Fruit fly (Drosophila melanogaster) whole organism, embryonic: Measurements from ENCODE around the gene CG33489.

Experiments used
- Abd-B ChIP-seq: fragments of 200-800 bp; sonication (Bioruptor generic); optimal IDR thresholded peaks from 2 replicates; lab custom pipeline; 2018; ENCODE audit warnings: missing biosample characterization, mild to moderate bottlenecking, missing genetic modification characterization, moderate library complexity
- Ada2b ChIP-seq: fragments of 200-800 bp; sonication (Bioruptor generic); IDR thresholded peaks from 2 replicates; pipeline ENCODE4 v1.3.6; 2022; ENCODE audit warnings: missing biosample characterization, missing genetic modification characterization
- Atf3 ChIP-seq: fragments of 200-800 bp; sonication (Bioruptor generic); optimal IDR thresholded peaks from 3 replicates; lab custom pipeline; 2016; ENCODE audit warnings: missing biosample characterization, missing genetic modification characterization
- CG11247 ChIP-seq: fragments of 200-800 bp; sonication (Bioruptor generic); IDR thresholded peaks from 2 replicates; pipeline ENCODE4 v1.3.6; 2022; ENCODE audit warnings: missing biosample characterization, missing genetic modification characterization
- CG12942 ChIP-seq: fragments of 200-800 bp; sonication (Bioruptor generic); optimal IDR thresholded peaks from 3 replicates; lab custom pipeline; 2016; ENCODE audit warnings: missing biosample characterization, missing genetic modification characterization
- CG14441 ChIP-seq: fragments of 200-800 bp; sonication (Bioruptor generic); IDR thresholded peaks from 2 replicates; pipeline ENCODE4 v1.3.6; 2022; ENCODE audit warnings: missing biosample characterization, missing genetic modification characterization
- CG17829 ChIP-seq: fragments of 200-800 bp; optimal IDR thresholded peaks from 2 replicates; lab custom pipeline; 2019; ENCODE audit warnings: missing biosample characterization, mild to moderate bottlenecking, missing genetic modification characterization, moderate library complexity
- CG1792 ChIP-seq: fragments of 200-800 bp; sonication (Bioruptor generic); optimal IDR thresholded peaks from 2 replicates; lab custom pipeline; 2016; ENCODE audit warnings: missing biosample characterization, missing genetic modification characterization
- CG18619 ChIP-seq: fragments of 200-800 bp; sonication (Bioruptor generic); optimal IDR thresholded peaks from 3 replicates; lab custom pipeline; 2017; ENCODE audit warnings: missing biosample characterization, mild to moderate bottlenecking, missing genetic modification characterization
- CG30403 ChIP-seq: fragments of 200-800 bp; sonication (Bioruptor generic); optimal IDR thresholded peaks from 3 replicates; lab custom pipeline; 2016; ENCODE audit warnings: missing biosample characterization, missing genetic modification characterization
- CG32532 ChIP-seq: fragments of 200-800 bp; sonication (Bioruptor generic); IDR thresholded peaks from 2 replicates; pipeline ENCODE4 v1.3.6; 2022; ENCODE audit warnings: missing biosample characterization, missing genetic modification characterization
- CG4424 ChIP-seq: fragments of 200-800 bp; sonication (Bioruptor generic); optimal IDR thresholded peaks from 3 replicates; lab custom pipeline; 2016; ENCODE audit warnings: missing biosample characterization, missing genetic modification characterization
- CG6683 ChIP-seq: fragments of 200-800 bp; sonication (Bioruptor generic); optimal IDR thresholded peaks from 2 replicates; lab custom pipeline; 2017; ENCODE audit warnings: missing biosample characterization, mild to moderate bottlenecking, missing genetic modification characterization, missing genetic modification reagents
- CG7357 ChIP-seq: fragments of 200-800 bp; sonication (Bioruptor generic); IDR thresholded peaks from 3 replicates; pipeline ENCODE4 v1.3.6; 2022; ENCODE audit warnings: missing biosample characterization, missing genetic modification characterization
- CG7745 ChIP-seq: fragments of 200-800 bp; sonication (Bioruptor generic); optimal IDR thresholded peaks from 2 replicates; lab custom pipeline; 2018; ENCODE audit warnings: missing biosample characterization, mild to moderate bottlenecking, missing genetic modification characterization, moderate library complexity
- CG8944 ChIP-seq: fragments of 200-800 bp; sonication (Bioruptor generic); optimal IDR thresholded peaks from 3 replicates; lab custom pipeline; 2016; ENCODE audit warnings: missing biosample characterization, missing genetic modification characterization
- CHES-1-like ChIP-seq: fragments of 200-800 bp; sonication (Bioruptor generic); optimal IDR thresholded peaks from 2 replicates; lab custom pipeline; 2016; ENCODE audit warnings: missing biosample characterization, missing genetic modification characterization
- Dll ChIP-seq: fragments of 200-800 bp; sonication (Bioruptor generic); IDR thresholded peaks from 4 replicates; pipeline ENCODE4 v1.3.6; 2022; ENCODE audit warnings: missing biosample characterization, missing genetic modification characterization; ENCODE audit not compliant: partially characterized antibody
- E2f2 ChIP-seq: fragments of 200-800 bp; sonication (Bioruptor generic); IDR thresholded peaks from 2 replicates; pipeline ENCODE4 v1.3.6; 2022; ENCODE audit warnings: missing biosample characterization, missing genetic modification characterization
- Elba2 ChIP-seq: fragments of 200-800 bp; sonication (Bioruptor generic); optimal IDR thresholded peaks from 3 replicates; lab custom pipeline; 2016; ENCODE audit warnings: missing biosample characterization, missing genetic modification characterization
- Gsc ChIP-seq: fragments of 200-800 bp; sonication (Bioruptor generic); IDR thresholded peaks from 2 replicates; pipeline ENCODE4 v1.3.6; 2022; ENCODE audit warnings: missing biosample characterization, missing genetic modification characterization
- HLH3B ChIP-seq: fragments of 200-800 bp; sonication (Bioruptor generic); IDR thresholded peaks from 2 replicates; pipeline ENCODE4 v1.3.6; 2022; ENCODE audit warnings: missing biosample characterization, missing genetic modification characterization
- HLHmδ ChIP-seq: fragments of 200-800 bp; sonication (Bioruptor generic); optimal IDR thresholded peaks from 2 replicates; lab custom pipeline; 2018; ENCODE audit warnings: missing biosample characterization, mild to moderate bottlenecking, missing genetic modification characterization, moderate library complexity
- Hr51 ChIP-seq, 2 experiments: fragments of 200-800 bp; sonication (Bioruptor generic); optimal IDR thresholded peaks; 2 replicates in 1 of 2; 3 replicates in 1 of 2; lab custom pipeline; 2016 to 2018; ENCODE audit warnings: missing biosample characterization in 2 of 2, missing genetic modification characterization in 2 of 2, mild to moderate bottlenecking in 1 of 2, moderate library complexity in 1 of 2
- Kr ChIP-seq: fragments of 200-800 bp; sonication (Bioruptor generic); optimal IDR thresholded peaks from 2 replicates; lab custom pipeline; 2017; ENCODE audit warnings: missing biosample characterization, mild to moderate bottlenecking, missing genetic modification characterization
- Ptx1 ChIP-seq: fragments of 200-800 bp; sonication (Bioruptor generic); IDR thresholded peaks from 2 replicates; pipeline ENCODE4 v1.3.6; 2022; ENCODE audit warnings: missing biosample characterization, missing genetic modification characterization
- Tbp ChIP-seq: fragments of >200 bp; optimal IDR thresholded peaks from 2 replicates; lab custom pipeline; 2018; ENCODE audit warnings: missing biosample characterization, missing genetic modification characterization
- al ChIP-seq: fragments of 200-800 bp; sonication (Bioruptor generic); IDR thresholded peaks from 2 replicates; pipeline ENCODE4 v1.3.6; 2022; ENCODE audit warnings: missing biosample characterization, missing genetic modification characterization
- dimm ChIP-seq: fragments of 200-800 bp; sonication (Bioruptor generic); IDR thresholded peaks from 2 replicates; pipeline ENCODE4 v1.3.6; 2022; ENCODE audit warnings: missing biosample characterization, missing genetic modification characterization
- dmrt99B ChIP-seq: fragments of 200-800 bp; sonication (Bioruptor generic); optimal IDR thresholded peaks from 2 replicates; lab custom pipeline; 2018; ENCODE audit warnings: missing biosample characterization, mild to moderate bottlenecking, missing genetic modification characterization, moderate library complexity
- dysf ChIP-seq: fragments of 200-800 bp; sonication (Bioruptor generic); IDR thresholded peaks from 3 replicates; pipeline ENCODE4 v1.3.6; 2022; ENCODE audit warnings: missing biosample characterization, missing genetic modification characterization
- eyg ChIP-seq: fragments of 200-800 bp; sonication (Bioruptor generic); optimal IDR thresholded peaks from 3 replicates; lab custom pipeline; 2016; ENCODE audit warnings: missing biosample characterization, missing genetic modification characterization
- fd96Cb ChIP-seq: fragments of 200-800 bp; sonication (Bioruptor generic); optimal IDR thresholded peaks from 2 replicates; lab custom pipeline; 2018; ENCODE audit warnings: missing biosample characterization, mild to moderate bottlenecking, missing genetic modification characterization, moderate library complexity
- gcm2 ChIP-seq: fragments of 200-800 bp; sonication (Bioruptor generic); optimal IDR thresholded peaks from 2 replicates; lab custom pipeline; 2016; ENCODE audit warnings: missing biosample characterization, missing genetic modification characterization
- grau ChIP-seq: fragments of 200-800 bp; optimal IDR thresholded peaks from 3 replicates; lab custom pipeline; 2019; ENCODE audit warnings: missing biosample characterization, mild to moderate bottlenecking, missing genetic modification characterization, moderate library complexity
- gro ChIP-seq: fragments of 200-800 bp; sonication (Bioruptor generic); optimal IDR thresholded peaks from 2 replicates; lab custom pipeline; 2016; ENCODE audit warnings: missing biosample characterization, missing genetic modification characterization
- hkb ChIP-seq, 2 experiments: fragments of 200-800 bp in 1 of 2; fragments of >200 bp in 1 of 2; sonication (Bioruptor generic) in 1 of 2; IDR thresholded peaks in 1 of 2; optimal IDR thresholded peaks in 1 of 2; 2 replicates each; pipeline versions ENCODE4 v1.3.6 to Lab custom; 2017 to 2022; ENCODE audit warnings: missing biosample characterization in 1 of 2, missing genetic modification characterization in 1 of 2
- ind ChIP-seq: fragments of 200-800 bp; sonication (Bioruptor generic); optimal IDR thresholded peaks from 3 replicates; lab custom pipeline; 2016; ENCODE audit warnings: missing biosample characterization, missing genetic modification characterization
- lmd ChIP-seq: fragments of 200-800 bp; sonication (Bioruptor generic); IDR thresholded peaks from 2 replicates; pipeline ENCODE4 v1.3.6; 2022; ENCODE audit warnings: missing biosample characterization, missing genetic modification characterization
- nom ChIP-seq: fragments of 200-800 bp; sonication (Bioruptor generic); optimal IDR thresholded peaks from 2 replicates; lab custom pipeline; 2017; ENCODE audit warnings: missing biosample characterization, missing genetic modification characterization, mild to moderate bottlenecking, moderate library complexity, missing genetic modification reagents
- peb ChIP-seq: fragments of 200-800 bp; sonication (Bioruptor generic); IDR thresholded peaks from 2 replicates; pipeline ENCODE4 v1.3.6; 2022; ENCODE audit warnings: missing biosample characterization, missing genetic modification characterization
- sc ChIP-seq, 3 experiments: fragments of >200 bp in 2 of 3; fragments of 200-800 bp in 1 of 3; sonication (Bioruptor generic) in 1 of 3; optimal IDR thresholded peaks; 2 replicates in 2 of 3; 3 replicates in 1 of 3; lab custom pipeline; 2017; ENCODE audit warnings: mild to moderate bottlenecking in 1 of 3, missing biosample characterization in 1 of 3, missing genetic modification characterization in 1 of 3, missing genetic modification reagents in 1 of 3
- sd ChIP-seq: fragments of 200-800 bp; sonication (Bioruptor generic); optimal IDR thresholded peaks from 3 replicates; lab custom pipeline; 2018; ENCODE audit warnings: missing biosample characterization, mild to moderate bottlenecking, missing genetic modification characterization, moderate library complexity
- slbo ChIP-seq: fragments of 200-800 bp; sonication (Bioruptor generic); IDR thresholded peaks from 2 replicates; pipeline ENCODE4 v1.3.6; 2022; ENCODE audit warnings: missing biosample characterization, missing genetic modification characterization
- tgo ChIP-seq: fragments of 200-800 bp; sonication (Bioruptor generic); IDR thresholded peaks from 3 replicates; pipeline ENCODE4 v1.3.6; 2022; ENCODE audit warnings: missing biosample characterization, missing genetic modification characterization
- tin ChIP-seq: fragments of 200-800 bp; sonication (Bioruptor generic); optimal IDR thresholded peaks from 3 replicates; lab custom pipeline; 2016; ENCODE audit warnings: missing biosample characterization, missing genetic modification characterization
- tio ChIP-seq: fragments of 200-800 bp; sonication (Bioruptor generic); optimal IDR thresholded peaks from 2 replicates; lab custom pipeline; 2017; ENCODE audit warnings: missing biosample characterization, missing genetic modification characterization, inconsistent platforms

CG33489 gene

DNA sequence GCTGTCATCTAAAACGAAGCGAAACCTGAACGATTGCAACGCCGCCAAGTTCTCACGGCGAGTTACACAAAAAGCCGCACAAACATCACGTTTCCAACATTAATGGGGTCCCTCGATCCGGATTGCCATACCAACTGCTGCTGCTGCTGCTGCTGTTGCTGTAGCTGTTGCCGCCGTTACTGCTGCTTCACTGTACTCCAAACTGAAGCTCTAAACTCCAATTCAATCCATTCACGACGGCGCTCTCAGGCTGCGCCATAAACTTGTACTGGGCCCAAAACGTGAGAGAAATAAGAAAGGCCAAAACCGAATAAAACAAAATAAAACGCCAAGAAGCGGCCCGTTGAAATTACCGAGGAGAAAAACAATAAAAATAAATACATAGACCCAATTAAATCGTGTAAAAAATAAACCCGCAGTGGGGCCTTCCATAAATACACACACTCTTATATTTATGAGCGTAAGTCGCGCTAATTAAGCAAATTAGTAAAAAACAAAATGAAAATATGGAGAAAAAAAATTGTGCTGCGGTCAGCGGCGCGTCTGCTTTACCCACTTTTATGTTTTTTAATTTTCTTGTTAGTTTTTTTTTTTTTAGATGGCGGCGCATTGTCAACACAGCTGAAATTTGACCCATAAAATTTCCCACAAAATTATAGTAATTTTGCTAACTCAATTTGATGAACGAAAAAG, 29.4 kb downstream of the CG33489 start (continued):
- no peak for TF ChIP-seq fd96Cb (tag; lab: Kevin White, UChicago)
- TF ChIP-seq, all 482 proteins: peak for 5

DNA sequence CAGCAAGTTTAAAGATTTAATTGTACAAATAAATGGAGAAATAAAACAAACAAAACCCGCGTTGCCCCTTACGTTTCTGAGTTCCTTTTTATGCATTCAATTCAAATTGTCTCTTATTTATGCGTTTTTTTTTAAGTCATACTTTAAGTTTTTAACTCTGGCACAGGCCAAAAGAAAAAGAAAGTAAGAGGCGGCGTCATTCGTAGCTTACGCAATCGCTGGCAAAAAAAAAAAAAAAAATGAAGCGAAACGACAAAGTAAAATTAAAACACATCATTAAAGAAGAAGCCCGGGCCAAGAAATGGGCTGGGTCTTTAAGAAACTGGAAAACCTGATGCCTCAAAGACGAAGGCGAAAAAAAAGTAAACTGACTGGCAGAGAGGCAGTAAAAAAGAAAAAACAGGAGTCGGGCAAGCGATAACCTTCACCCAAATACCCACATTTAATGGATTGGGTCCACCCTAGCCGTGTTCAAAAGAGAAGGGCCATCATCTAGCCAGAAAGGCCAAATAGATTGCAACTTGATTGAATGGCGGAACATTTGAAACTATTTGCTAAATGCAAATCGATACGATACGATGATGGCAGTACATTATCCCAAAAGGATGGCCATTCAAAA, 33.1 kb downstream of the CG33489 start:
- TF ChIP-seq dimm (GFP tag; lab: Robert Waterston, UW) (no peak), CG1792 (no peak), tin (no peak), CG30403 (GFP tag; lab: Kevin White, UChicago) (no peak), sc (optimal IDR thresholded peaks at IDR 0.05; lab: Kevin White, UChicago) (no peak), sc (GFP tag; optimal IDR thresholded peaks at IDR 0.05; lab: Kevin White, UChicago) (no peak), Kr (GFP tag; lab: Kevin White, UChicago) (no peak), HLHmδ (GFP tag; lab: Kevin White, UChicago) (no peak), CG7357 (GFP tag; lab: Robert Waterston, UW) (no peak), tgo (no peak), CG11247 (GFP tag; lab: Robert Waterston, UW) (0 out of 2 replicates have a peak, but pooled peaks have one; percentile 30), hkb (optimal IDR thresholded peaks at IDR 0.05; lab: Kevin White, UChicago) (no peak), hkb (GFP tag; IDR thresholded peaks at IDR 0.05; lab: Robert Waterston, UW) (0 out of 2 replicates have a peak, but pooled peaks have one; percentile 20), Ptx1 (GFP tag; lab: Robert Waterston, UW) (0 out of 2 replicates have a peak, but pooled peaks have one; percentile 7), CG18619 (GFP tag; lab: Kevin White, UChicago) (no peak), gcm2 (GFP tag; lab: Kevin White, UChicago) (no peak), Hr51 (GFP tag; optimal IDR thresholded peaks at IDR 0.05; lab: Kevin White, UChicago) (no peak), Ada2b (no peak), lmd (GFP tag; lab: Robert Waterston, UW) (0 out of 2 replicates have a peak, but pooled peaks have one; percentile 16), eyg (GFP tag; lab: Kevin White, UChicago) (no peak), dysf (no peak), nom (GFP tag; lab: Kevin White, UChicago) (peak; percentile 30), HLH3B (0 out of 2 replicates have a peak, but pooled peaks have one; percentile 15), tio (GFP tag; lab: Kevin White, UChicago) (peak; percentile 4), Atf3 (GFP tag; lab: Kevin White, UChicago) (no peak), Elba2 (GFP tag; lab: Kevin White, UChicago) (no peak), CG17829 (tag; lab: Kevin White, UChicago) (no peak), CG14441 (no peak), CG32532 (GFP tag; lab: Robert Waterston, UW) (0 out of 2 replicates have a peak, but pooled peaks have one; percentile 34)

DNA sequence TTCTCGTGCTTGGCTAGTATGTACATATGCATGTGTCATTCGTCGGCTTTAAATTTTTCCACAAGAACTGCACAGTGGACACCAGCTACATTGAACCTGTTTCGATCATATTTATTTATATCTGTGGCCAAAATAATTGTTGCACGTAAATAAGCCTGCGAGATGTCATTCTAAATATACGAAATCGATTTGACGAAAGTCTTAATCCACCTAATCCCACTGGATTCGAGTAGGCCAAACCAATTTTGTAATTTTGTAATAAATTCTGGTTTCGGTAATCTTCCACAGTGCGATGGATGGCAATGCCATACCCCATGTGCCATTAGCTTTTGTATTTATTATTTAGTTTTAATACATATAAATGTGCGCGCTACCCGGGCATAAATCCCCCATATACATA, 33.9 kb downstream of the CG33489 start:
- no peak for TF ChIP-seq dmrt99B (tag; lab: Kevin White, UChicago)
- no peak for TF ChIP-seq CG8944
- TF ChIP-seq sd (tag; lab: Kevin White, UChicago), result peak; percentile 10
- no peak for TF ChIP-seq Tbp (GFP tag; lab: Kevin White, UChicago)
- peak; percentile 37; the same call in 1 of the 3 replicates for TF ChIP-seq dysf
- no peak for TF ChIP-seq peb (GFP tag; lab: Robert Waterston, UW)
- no peak for TF ChIP-seq CHES-1-like
- no peak for TF ChIP-seq gro (GFP tag; lab: Kevin White, UChicago)
- TF ChIP-seq grau, result peak; percentile 55
- no peak for TF ChIP-seq E2f2
- no peak for TF ChIP-seq CG4424 (GFP tag; lab: Kevin White, UChicago)
- TF ChIP-seq Dll (GFP tag; lab: Robert Waterston, UW), result no peak
- no peak for TF ChIP-seq Abd-B (GFP tag; lab: Kevin White, UChicago)
- TF ChIP-seq CG7745 (tag; lab: Kevin White, UChicago), result no peak
- TF ChIP-seq CG12942 (GFP tag; lab: Kevin White, UChicago), result no peak
- peak; percentile 23; the same call in 1 of the 2 replicates for TF ChIP-seq slbo (GFP tag; lab: Robert Waterston, UW)
- TF ChIP-seq al (GFP tag; lab: Robert Waterston, UW), result no peak
- no peak for TF ChIP-seq ind (GFP tag; lab: Kevin White, UChicago)
- no peak for TF ChIP-seq Gsc (GFP tag; lab: Robert Waterston, UW)
- no peak for TF ChIP-seq CG6683 (GFP tag; lab: Kevin White, UChicago)
